Fruit fly (Drosophila melanogaster) whole organism, embryonic: ENCODE data around the gene CG15332.

ENCODE experiments used
- Aef1 ChIP-seq: fragments of 200-800 bp; sonication (Bioruptor generic); IDR thresholded peaks from 3 replicates; pipeline ENCODE4 v1.3.6; 2022; ENCODE audit warnings: missing biosample characterization, missing genetic modification characterization
- Antp ChIP-seq: fragments of 200-800 bp; sonication (Bioruptor generic); optimal IDR thresholded peaks from 3 replicates; lab custom pipeline; 2016; ENCODE audit warnings: missing biosample characterization, missing genetic modification characterization
- Bdp1 ChIP-seq: fragments of 200-800 bp; sonication (Bioruptor generic); optimal IDR thresholded peaks from 3 replicates; lab custom pipeline; 2016; ENCODE audit warnings: missing biosample characterization, missing genetic modification characterization
- CG10147 ChIP-seq: fragments of 200-800 bp; sonication (Bioruptor generic); optimal IDR thresholded peaks from 2 replicates; lab custom pipeline; 2019; ENCODE audit warnings: missing biosample characterization, mild to moderate bottlenecking, missing genetic modification characterization, moderate library complexity
- CG11398 ChIP-seq: fragments of 200-800 bp; sonication (Bioruptor generic); optimal IDR thresholded peaks from 2 replicates; lab custom pipeline; 2016; ENCODE audit warnings: missing biosample characterization, missing genetic modification characterization
- CG11695 ChIP-seq: fragments of 200-800 bp; sonication (Bioruptor generic); IDR thresholded peaks from 3 replicates; pipeline ENCODE4 v1.3.6; 2022; ENCODE audit warnings: missing biosample characterization, missing genetic modification characterization
- CG12659 ChIP-seq: fragments of 200-800 bp; sonication (Bioruptor generic); optimal IDR thresholded peaks from 3 replicates; lab custom pipeline; 2017; ENCODE audit warnings: mild to moderate bottlenecking, missing biosample characterization, missing genetic modification reagents, missing genetic modification characterization
- CG14710 ChIP-seq: fragments of 200-800 bp; sonication (Bioruptor generic); optimal IDR thresholded peaks from 3 replicates; lab custom pipeline; 2019; ENCODE audit warnings: missing biosample characterization, mild to moderate bottlenecking, missing genetic modification characterization, moderate library complexity
- CG14860 ChIP-seq: fragments of 200-800 bp; sonication (Bioruptor generic); IDR thresholded peaks from 3 replicates; pipeline ENCODE4 v1.3.6; 2022; ENCODE audit warnings: missing biosample characterization, missing genetic modification characterization; ENCODE audit not compliant: partially characterized antibody
- CG15514 ChIP-seq: fragments of 200-800 bp; sonication (Bioruptor generic); optimal IDR thresholded peaks from 3 replicates; lab custom pipeline; 2017; ENCODE audit warnings: missing biosample characterization, missing genetic modification characterization, mild to moderate bottlenecking, moderate library complexity, missing genetic modification reagents
- CG1603 ChIP-seq: fragments of 200-800 bp; sonication (Bioruptor generic); optimal IDR thresholded peaks from 2 replicates; lab custom pipeline; 2019; ENCODE audit warnings: missing biosample characterization, mild to moderate bottlenecking, missing genetic modification characterization, moderate library complexity
- CG16863 ChIP-seq: fragments of 200-800 bp; sonication (Bioruptor generic); optimal IDR thresholded peaks from 3 replicates; lab custom pipeline; 2016; ENCODE audit warnings: missing biosample characterization, missing genetic modification characterization
- CG17802 ChIP-seq: fragments of 200-800 bp; sonication (Bioruptor generic); optimal IDR thresholded peaks from 2 replicates; lab custom pipeline; 2018; ENCODE audit warnings: missing biosample characterization, mild to moderate bottlenecking, missing genetic modification characterization, moderate library complexity
- CG2116 ChIP-seq: fragments of 200-800 bp; sonication (Bioruptor generic); optimal IDR thresholded peaks from 3 replicates; lab custom pipeline; 2018; ENCODE audit warnings: missing biosample characterization, mild to moderate bottlenecking, missing genetic modification characterization
- CG2678 ChIP-seq: fragments of 200-800 bp; sonication (Bioruptor generic); optimal IDR thresholded peaks from 3 replicates; lab custom pipeline; 2019; ENCODE audit warnings: missing biosample characterization, mild to moderate bottlenecking, missing genetic modification characterization, moderate library complexity
- CG31441 ChIP-seq: fragments of 200-800 bp; sonication (Bioruptor generic); IDR thresholded peaks from 2 replicates; pipeline ENCODE4 v1.3.6; 2022; ENCODE audit warnings: missing biosample characterization, missing genetic modification characterization
- CG33557 ChIP-seq: fragments of 200-800 bp; sonication (Bioruptor generic); optimal IDR thresholded peaks from 2 replicates; lab custom pipeline; 2019; ENCODE audit warnings: missing biosample characterization, mild to moderate bottlenecking, missing genetic modification characterization, moderate library complexity
- CG4404 ChIP-seq: fragments of 200-800 bp; sonication (Bioruptor generic); IDR thresholded peaks from 2 replicates; pipeline ENCODE4 v1.3.6; 2022; ENCODE audit warnings: missing biosample characterization, missing genetic modification characterization
- CG4424 ChIP-seq: fragments of 200-800 bp; sonication (Bioruptor generic); optimal IDR thresholded peaks from 3 replicates; lab custom pipeline; 2016; ENCODE audit warnings: missing biosample characterization, missing genetic modification characterization
- CG7271 ChIP-seq: fragments of 200-800 bp; sonication (Bioruptor generic); optimal IDR thresholded peaks from 2 replicates; lab custom pipeline; 2018; ENCODE audit warnings: missing biosample characterization, mild to moderate bottlenecking, missing genetic modification characterization, moderate library complexity
- CG8359 ChIP-seq: fragments of 200-800 bp; sonication (Bioruptor generic); optimal IDR thresholded peaks from 2 replicates; lab custom pipeline; 2017; ENCODE audit warnings: missing biosample characterization, mild to moderate bottlenecking, missing genetic modification characterization, borderline replicate concordance
- CG8765 ChIP-seq: fragments of 200-800 bp; sonication (Bioruptor generic); IDR thresholded peaks from 2 replicates; pipeline ENCODE4 v1.3.6; 2022; ENCODE audit warnings: missing biosample characterization, missing genetic modification characterization
- CrebB ChIP-seq: fragments of 200-800 bp; sonication (Bioruptor generic); optimal IDR thresholded peaks from 3 replicates; lab custom pipeline; 2018; ENCODE audit warnings: missing biosample characterization, mild to moderate bottlenecking, missing genetic modification characterization
- Dip3 ChIP-seq: fragments of 200-800 bp; sonication (Bioruptor generic); optimal IDR thresholded peaks from 3 replicates; lab custom pipeline; 2016; ENCODE audit warnings: missing biosample characterization, missing genetic modification characterization
- Dll ChIP-seq: fragments of 200-800 bp; sonication (Bioruptor generic); IDR thresholded peaks from 4 replicates; pipeline ENCODE4 v1.3.6; 2022; ENCODE audit warnings: missing biosample characterization, missing genetic modification characterization; ENCODE audit not compliant: partially characterized antibody
- ERR ChIP-seq: fragments of 200-800 bp; sonication (Bioruptor generic); optimal IDR thresholded peaks from 2 replicates; lab custom pipeline; 2016; ENCODE audit warnings: missing biosample characterization, missing genetic modification characterization
- H2.0 ChIP-seq: fragments of 200-800 bp; sonication (Bioruptor generic); IDR thresholded peaks from 2 replicates; pipeline ENCODE4 v1.3.6; 2022; ENCODE audit warnings: missing biosample characterization, missing genetic modification characterization
- Hr39 ChIP-seq: fragments of >200 bp; optimal IDR thresholded peaks from 2 replicates; lab custom pipeline; 2017
- NK7.1 ChIP-seq: fragments of 200-800 bp; sonication (Bioruptor generic); optimal IDR thresholded peaks from 3 replicates; lab custom pipeline; 2016; ENCODE audit warnings: missing biosample characterization, missing genetic modification characterization
- Side ChIP-seq: fragments of 200-800 bp; sonication (Bioruptor generic); optimal IDR thresholded peaks from 2 replicates; lab custom pipeline; 2016; ENCODE audit warnings: missing biosample characterization, missing genetic modification characterization
- Sin3A ChIP-seq: fragments of >200 bp; optimal IDR thresholded peaks from 2 replicates; lab custom pipeline; 2018
- Ssrp ChIP-seq: fragments of 200-800 bp; sonication (Bioruptor generic); optimal IDR thresholded peaks from 2 replicates; lab custom pipeline; 2018; ENCODE audit warnings: missing biosample characterization, mild to moderate bottlenecking, missing genetic modification characterization, moderate library complexity
- ab ChIP-seq: fragments of 200-800 bp; sonication (Bioruptor generic); optimal IDR thresholded peaks from 2 replicates; lab custom pipeline; 2016; ENCODE audit warnings: missing biosample characterization, missing genetic modification characterization
- ara ChIP-seq: fragments of 200-800 bp; sonication (Bioruptor generic); IDR thresholded peaks from 2 replicates; pipeline ENCODE4 v1.3.6; 2022; ENCODE audit warnings: missing biosample characterization, missing genetic modification characterization
- ash1 ChIP-seq: fragments of 200-800 bp; sonication (Bioruptor generic); optimal IDR thresholded peaks from 2 replicates; lab custom pipeline; 2018; ENCODE audit warnings: missing biosample characterization, mild to moderate bottlenecking, missing genetic modification characterization
- bsh ChIP-seq, 2 experiments: fragments of 200-800 bp; sonication (Bioruptor generic); optimal IDR thresholded peaks; 2 replicates each; lab custom pipeline; 2017 to 2018; ENCODE audit warnings: mild to moderate bottlenecking in 2 of 2, missing biosample characterization in 2 of 2, missing genetic modification characterization in 2 of 2, moderate library complexity in 1 of 2
- cg ChIP-seq: fragments of 200-800 bp; sonication (Bioruptor generic); optimal IDR thresholded peaks from 3 replicates; lab custom pipeline; 2019; ENCODE audit warnings: missing biosample characterization, mild to moderate bottlenecking, missing genetic modification characterization, moderate library complexity
- crol ChIP-seq: fragments of 200-800 bp; sonication (Bioruptor generic); IDR thresholded peaks from 2 replicates; pipeline ENCODE4 v1.3.6; 2022; ENCODE audit warnings: missing biosample characterization, missing genetic modification characterization
- dan ChIP-seq: fragments of 200-800 bp; sonication (Bioruptor generic); IDR thresholded peaks from 2 replicates; pipeline ENCODE4 v1.3.6; 2022; ENCODE audit warnings: missing biosample characterization, missing genetic modification characterization
- fd3F ChIP-seq: fragments of 200-800 bp; sonication (Bioruptor generic); optimal IDR thresholded peaks from 2 replicates; lab custom pipeline; 2018; ENCODE audit warnings: missing biosample characterization, mild to moderate bottlenecking, missing genetic modification characterization, moderate library complexity
- kah ChIP-seq: fragments of 200-800 bp; sonication (Bioruptor generic); optimal IDR thresholded peaks from 2 replicates; lab custom pipeline; 2018; ENCODE audit warnings: missing biosample characterization, mild to moderate bottlenecking, missing genetic modification characterization
- lbe ChIP-seq: fragments of 200-800 bp; sonication (Bioruptor generic); optimal IDR thresholded peaks from 2 replicates; lab custom pipeline; 2016; ENCODE audit warnings: missing biosample characterization, mild to moderate bottlenecking, missing genetic modification characterization
- maf-S ChIP-seq: fragments of 200-800 bp; sonication (Bioruptor generic); optimal IDR thresholded peaks from 2 replicates; lab custom pipeline; 2016; ENCODE audit warnings: missing biosample characterization, missing genetic modification characterization
- pzg ChIP-seq: fragments of 200-800 bp; sonication (Bioruptor generic); optimal IDR thresholded peaks from 3 replicates; lab custom pipeline; 2018; ENCODE audit warnings: missing biosample characterization, mild to moderate bottlenecking, missing genetic modification characterization, moderate library complexity
- repo ChIP-seq: fragments of 200-800 bp; sonication (Bioruptor generic); optimal IDR thresholded peaks from 2 replicates; lab custom pipeline; 2016; ENCODE audit warnings: missing biosample characterization, missing genetic modification characterization
- rib ChIP-seq: fragments of 200-800 bp; sonication (Bioruptor generic); IDR thresholded peaks from 2 replicates; pipeline ENCODE4 v1.3.6; 2022; ENCODE audit warnings: missing biosample characterization, missing genetic modification characterization
- ro ChIP-seq: fragments of 200-800 bp; sonication (Bioruptor generic); IDR thresholded peaks from 2 replicates; pipeline ENCODE4 v1.3.6; 2022; ENCODE audit warnings: missing biosample characterization, missing genetic modification characterization
- seq ChIP-seq: fragments of 200-800 bp; sonication (Bioruptor generic); IDR thresholded peaks from 2 replicates; pipeline ENCODE4 v1.3.6; 2022; ENCODE audit warnings: missing biosample characterization, missing genetic modification characterization
- slp2 ChIP-seq: fragments of 200-800 bp; sonication (Bioruptor generic); optimal IDR thresholded peaks from 2 replicates; lab custom pipeline; 2016; ENCODE audit warnings: missing biosample characterization, missing genetic modification characterization
- sna ChIP-seq: fragments of 200-800 bp; sonication (Bioruptor generic); IDR thresholded peaks from 2 replicates; pipeline ENCODE4 v1.3.6; 2022; ENCODE audit warnings: missing biosample characterization, missing genetic modification characterization; ENCODE audit not compliant: partially characterized antibody
- sqz ChIP-seq: fragments of 200-800 bp; sonication (Bioruptor generic); optimal IDR thresholded peaks from 3 replicates; lab custom pipeline; 2018; ENCODE audit warnings: missing biosample characterization, mild to moderate bottlenecking, missing genetic modification characterization
- toy ChIP-seq: fragments of 200-800 bp; sonication (Bioruptor generic); IDR thresholded peaks from 2 replicates; pipeline ENCODE4 v1.3.6; 2022; ENCODE audit warnings: missing biosample characterization, missing genetic modification characterization

The CG15332 gene

DNA sequence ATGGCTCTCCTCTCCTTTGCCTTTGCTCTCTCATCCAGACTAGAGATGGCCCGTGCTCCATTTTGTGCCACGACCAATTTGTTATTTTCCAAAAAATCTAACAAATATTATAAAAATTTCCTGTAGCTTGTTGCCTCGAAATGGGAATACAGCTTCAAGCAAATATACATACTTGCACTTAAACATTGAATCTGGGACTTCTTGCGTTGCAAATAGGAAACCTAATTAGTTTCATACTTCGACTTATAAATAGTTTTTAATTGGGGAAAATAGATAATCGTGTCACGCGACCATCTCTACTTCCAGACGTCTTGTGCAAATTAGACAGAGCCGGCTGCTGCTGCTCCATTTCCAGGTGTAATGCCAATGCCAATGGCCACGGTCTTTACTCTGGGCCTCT, 14.6 kb upstream of the CG15332 start (continued):
- TF ChIP-seq CG2116 (GFP tag; lab: Kevin White, UChicago) (no peak), Antp (GFP tag; lab: Kevin White, UChicago) (no peak), Ssrp (tag; lab: Kevin White, UChicago) (peak; percentile 37), CG14710 (tag; lab: Kevin White, UChicago) (peak; percentile 38), CG14860 (GFP tag; lab: Robert Waterston, UW) (0 out of 3 replicates have a peak, but pooled peaks have one; percentile 50), Dip3 (no peak), rib (GFP tag; lab: Robert Waterston, UW) (no peak), CG10147 (GFP tag; lab: Kevin White, UChicago) (peak; percentile 74), CG31441 (GFP tag; lab: Robert Waterston, UW) (peak; percentile 50), CG16863 (GFP tag; lab: Kevin White, UChicago) (no peak), Dll (GFP tag; lab: Robert Waterston, UW) (peak; percentile 83), CrebB (tag; lab: Kevin White, UChicago) (no peak), lbe (GFP tag; lab: Kevin White, UChicago) (peak; percentile 0), seq (GFP tag; lab: Robert Waterston, UW) (0 out of 2 replicates have a peak, but pooled peaks have one; percentile 12), pzg (GFP tag; lab: Kevin White, UChicago) (no peak), CG11398 (GFP tag; lab: Kevin White, UChicago) (no peak), fd3F (peak; percentile 9), CG4404 (GFP tag; lab: Robert Waterston, UW) (peak; percentile 27; the same call in 1 of the 2 replicates), ara (GFP tag; lab: Robert Waterston, UW) (no peak), ash1 (GFP tag; lab: Kevin White, UChicago) (no peak), CG4424 (GFP tag; lab: Kevin White, UChicago) (peak; percentile 46), ERR (no peak), CG33557 (GFP tag; lab: Kevin White, UChicago) (peak; percentile 7), CG7271 (tag; lab: Kevin White, UChicago) (no peak), CG1603 (peak; percentile 39), Side (GFP tag; lab: Kevin White, UChicago) (no peak), Hr39 (lab: Kevin White, UChicago) (no peak), CG17802 (no peak), ab (GFP tag; lab: Kevin White, UChicago) (no peak), crol (no peak), sqz (GFP tag; lab: Kevin White, UChicago) (peak; percentile 0), CG11695 (no peak), CG2678 (peak; percentile 73), toy (GFP tag; lab: Robert Waterston, UW) (no peak), cg (GFP tag; lab: Kevin White, UChicago) (no peak), CG15514 (GFP tag; lab: Kevin White, UChicago) (peak; percentile 29), Sin3A (lab: Kevin White, UChicago) (no peak), Bdp1 (GFP tag; lab: Kevin White, UChicago) (peak; percentile 21), CG8359 (GFP tag; lab: Kevin White, UChicago) (no peak), slp2 (GFP tag; lab: Kevin White, UChicago) (peak; percentile 19), Aef1 (GFP tag; lab: Robert Waterston, UW) (no peak), ro (GFP tag; lab: Robert Waterston, UW) (no peak), CG12659 (peak; percentile 58), NK7.1 (GFP tag; lab: Kevin White, UChicago) (no peak), dan (no peak), H2.0 (GFP tag; lab: Robert Waterston, UW) (0 out of 2 replicates have a peak, but pooled peaks have one; percentile 5), kah (GFP tag; lab: Kevin White, UChicago) (no peak), bsh (GFP tag; optimal IDR thresholded peaks at IDR 0.05; lab: Kevin White, UChicago) (peak; percentile 47 to 81), sna (GFP tag; lab: Robert Waterston, UW) (no peak; the same call in 1 of the 2 replicates), repo (GFP tag; lab: Kevin White, UChicago) (no peak), CG8765 (GFP tag; lab: Robert Waterston, UW) (no peak), maf-S (GFP tag; lab: Kevin White, UChicago) (no peak)
